Fruit fly (Drosophila melanogaster) whole organism, embryonic: ENCODE data around the gene Lamtor1.

Experiments
- BEAF-32 ChIP-seq: fragments of 200-800 bp; sonication (Bioruptor generic); optimal IDR thresholded peaks from 3 replicates; lab custom pipeline; 2017; ENCODE audit warnings: missing biosample characterization, missing genetic modification characterization, mild to moderate bottlenecking, moderate library complexity, missing genetic modification reagents
- CG11560 ChIP-seq: fragments of 200-800 bp; sonication (Bioruptor generic); IDR thresholded peaks from 3 replicates; pipeline ENCODE4 v1.3.6; 2022; ENCODE audit warnings: missing biosample characterization, missing genetic modification characterization
- CG13287 ChIP-seq: fragments of 200-800 bp; sonication (Bioruptor generic); IDR thresholded peaks from 2 replicates; pipeline ENCODE4 v1.3.6; 2022; ENCODE audit warnings: missing biosample characterization, missing genetic modification characterization; ENCODE audit not compliant: partially characterized antibody
- CG14014 ChIP-seq: fragments of 200-800 bp; sonication (Bioruptor generic); IDR thresholded peaks from 2 replicates; pipeline ENCODE4 v1.3.6; 2022; ENCODE audit warnings: missing biosample characterization, missing genetic modification characterization
- CG14710 ChIP-seq: fragments of 200-800 bp; sonication (Bioruptor generic); optimal IDR thresholded peaks from 3 replicates; lab custom pipeline; 2019; ENCODE audit warnings: missing biosample characterization, mild to moderate bottlenecking, missing genetic modification characterization, moderate library complexity
- CG15479 ChIP-seq: fragments of 200-800 bp; sonication (Bioruptor generic); optimal IDR thresholded peaks from 3 replicates; lab custom pipeline; 2019; ENCODE audit warnings: missing biosample characterization, mild to moderate bottlenecking, missing genetic modification characterization, moderate library complexity
- CG15514 ChIP-seq: fragments of 200-800 bp; sonication (Bioruptor generic); optimal IDR thresholded peaks from 3 replicates; lab custom pipeline; 2017; ENCODE audit warnings: missing biosample characterization, missing genetic modification characterization, mild to moderate bottlenecking, moderate library complexity, missing genetic modification reagents
- CG15696 ChIP-seq: fragments of 200-800 bp; sonication (Bioruptor generic); optimal IDR thresholded peaks from 2 replicates; lab custom pipeline; 2019; ENCODE audit warnings: missing biosample characterization, mild to moderate bottlenecking, missing genetic modification characterization, moderate library complexity
- CG16813 ChIP-seq: fragments of 200-800 bp; sonication (Bioruptor generic); IDR thresholded peaks from 3 replicates; pipeline ENCODE4 v1.3.6; 2022; ENCODE audit warnings: missing biosample characterization, missing genetic modification characterization; ENCODE audit not compliant: partially characterized antibody
- CG17829 ChIP-seq: fragments of 200-800 bp; optimal IDR thresholded peaks from 2 replicates; lab custom pipeline; 2019; ENCODE audit warnings: missing biosample characterization, mild to moderate bottlenecking, missing genetic modification characterization, moderate library complexity
- CG2120 ChIP-seq: fragments of 200-800 bp; sonication (Bioruptor generic); optimal IDR thresholded peaks from 3 replicates; lab custom pipeline; 2016; ENCODE audit warnings: missing biosample characterization, missing genetic modification characterization
- CG2129 ChIP-seq: fragments of 200-800 bp; sonication (Bioruptor generic); IDR thresholded peaks from 2 replicates; pipeline ENCODE4 v1.3.6; 2022; ENCODE audit warnings: missing biosample characterization, missing genetic modification characterization; ENCODE audit not compliant: partially characterized antibody
- CG2712 ChIP-seq: fragments of 200-800 bp; optimal IDR thresholded peaks from 3 replicates; lab custom pipeline; 2019; ENCODE audit warnings: missing biosample characterization, mild to moderate bottlenecking, missing genetic modification characterization, moderate library complexity
- CG2875 ChIP-seq: fragments of 200-800 bp; sonication (Bioruptor generic); optimal IDR thresholded peaks from 2 replicates; lab custom pipeline; 2017; ENCODE audit warnings: missing biosample characterization, mild to moderate bottlenecking, missing genetic modification characterization, missing genetic modification reagents
- CG33557 ChIP-seq: fragments of 200-800 bp; sonication (Bioruptor generic); optimal IDR thresholded peaks from 2 replicates; lab custom pipeline; 2019; ENCODE audit warnings: missing biosample characterization, mild to moderate bottlenecking, missing genetic modification characterization, moderate library complexity
- CG3995 ChIP-seq: fragments of 200-800 bp; sonication (Bioruptor generic); optimal IDR thresholded peaks from 3 replicates; lab custom pipeline; 2016; ENCODE audit warnings: missing biosample characterization, missing genetic modification characterization
- CG42726 ChIP-seq: fragments of 200-800 bp; sonication (Bioruptor generic); IDR thresholded peaks from 2 replicates; pipeline ENCODE4 v1.3.6; 2022; ENCODE audit warnings: missing biosample characterization, missing genetic modification characterization; ENCODE audit not compliant: partially characterized antibody
- CG4707 ChIP-seq: fragments of 200-800 bp; sonication (Bioruptor generic); optimal IDR thresholded peaks from 2 replicates; lab custom pipeline; 2018; ENCODE audit warnings: missing biosample characterization, mild to moderate bottlenecking, missing genetic modification characterization, moderate library complexity
- CG7987 ChIP-seq: fragments of 200-800 bp; sonication (Bioruptor generic); optimal IDR thresholded peaks from 2 replicates; lab custom pipeline; 2018; ENCODE audit warnings: missing biosample characterization, mild to moderate bottlenecking, missing genetic modification characterization, moderate library complexity
- CG9727 ChIP-seq: fragments of 200-800 bp; sonication (Bioruptor generic); optimal IDR thresholded peaks from 3 replicates; lab custom pipeline; 2017; ENCODE audit warnings: missing biosample characterization, mild to moderate bottlenecking, missing genetic modification characterization
- CG9797 ChIP-seq: fragments of 200-800 bp; sonication (Bioruptor generic); optimal IDR thresholded peaks from 3 replicates; lab custom pipeline; 2018; ENCODE audit warnings: missing biosample characterization, mild to moderate bottlenecking, missing genetic modification characterization
- CHES-1-like ChIP-seq: fragments of 200-800 bp; sonication (Bioruptor generic); optimal IDR thresholded peaks from 2 replicates; lab custom pipeline; 2016; ENCODE audit warnings: missing biosample characterization, missing genetic modification characterization
- Dad ChIP-seq: fragments of 200-800 bp; sonication (Bioruptor generic); optimal IDR thresholded peaks from 3 replicates; lab custom pipeline; 2016; ENCODE audit warnings: missing biosample characterization, missing genetic modification characterization
- Hr51 ChIP-seq, 2 experiments: fragments of 200-800 bp; sonication (Bioruptor generic); optimal IDR thresholded peaks; 2 replicates in 1 of 2; 3 replicates in 1 of 2; lab custom pipeline; 2016 to 2018; ENCODE audit warnings: missing biosample characterization in 2 of 2, missing genetic modification characterization in 2 of 2, mild to moderate bottlenecking in 1 of 2, moderate library complexity in 1 of 2
- MESR4 ChIP-seq: fragments of 200-800 bp; sonication (Bioruptor generic); optimal IDR thresholded peaks from 2 replicates; lab custom pipeline; 2018; ENCODE audit warnings: missing biosample characterization, mild to moderate bottlenecking, missing genetic modification characterization, moderate library complexity
- Med ChIP-seq: fragments of 200-800 bp; sonication (Bioruptor generic); peaks from one replicate; lab custom pipeline; 2016; ENCODE audit warnings: missing biosample characterization, missing genetic modification characterization, mild to moderate bottlenecking, inconsistent platforms, moderate library complexity
- Myb ChIP-seq: fragments of 200-800 bp; sonication (Bioruptor generic); optimal IDR thresholded peaks from 2 replicates; lab custom pipeline; 2016; ENCODE audit warnings: missing biosample characterization, missing genetic modification characterization
- Opbp ChIP-seq: fragments of 200-800 bp; sonication (Bioruptor generic); IDR thresholded peaks from 3 replicates; pipeline ENCODE4 v1.3.6; 2022; ENCODE audit warnings: missing biosample characterization, missing genetic modification characterization; ENCODE audit not compliant: partially characterized antibody
- Scr ChIP-seq: fragments of 200-800 bp; sonication (Bioruptor generic); IDR thresholded peaks from 2 replicates; pipeline ENCODE4 v1.3.6; 2022; ENCODE audit warnings: missing biosample characterization, missing genetic modification characterization; ENCODE audit not compliant: partially characterized antibody
- Sry-δ ChIP-seq: fragments of 200-800 bp; sonication (Bioruptor generic); optimal IDR thresholded peaks from 2 replicates; lab custom pipeline; 2016; ENCODE audit warnings: missing biosample characterization, missing genetic modification characterization
- Stat92E ChIP-seq, 3 experiments: fragments of >200 bp in 2 of 3; fragments of 200-800 bp in 1 of 3; sonication (Bioruptor generic) in 1 of 3; optimal IDR thresholded peaks; 2 replicates each; lab custom pipeline; 2017 to 2019; ENCODE audit warnings: missing biosample characterization in 3 of 3, missing genetic modification characterization in 3 of 3, mild to moderate bottlenecking in 1 of 3, moderate library complexity in 1 of 3
- ato ChIP-seq: fragments of 200-800 bp; sonication (Bioruptor generic); IDR thresholded peaks from 2 replicates; pipeline ENCODE4 v1.3.6; 2022; ENCODE audit warnings: missing biosample characterization, missing genetic modification characterization; ENCODE audit not compliant: partially characterized antibody
- bbx ChIP-seq: fragments of 200-800 bp; sonication (Bioruptor generic); IDR thresholded peaks from 2 replicates; pipeline ENCODE4 v1.3.6; 2022; ENCODE audit warnings: missing biosample characterization, missing genetic modification characterization; ENCODE audit not compliant: partially characterized antibody
- crc ChIP-seq: fragments of 200-800 bp; sonication (Bioruptor generic); optimal IDR thresholded peaks from 2 replicates; lab custom pipeline; 2016; ENCODE audit warnings: missing biosample characterization, missing genetic modification characterization
- eve ChIP-seq, 2 experiments: fragments of >200 bp; optimal IDR thresholded peaks; 2 replicates each; lab custom pipeline; 2017; ENCODE audit warnings: missing biosample characterization in 2 of 2, missing genetic modification characterization in 2 of 2
- kni ChIP-seq: fragments of 200-800 bp; sonication (Bioruptor generic); optimal IDR thresholded peaks from 3 replicates; lab custom pipeline; 2017; ENCODE audit warnings: mild to moderate bottlenecking, missing biosample characterization, missing genetic modification reagents, missing genetic modification characterization
- knrl ChIP-seq: fragments of 200-800 bp; sonication (Bioruptor generic); IDR thresholded peaks from 3 replicates; pipeline ENCODE4 v1.3.6; 2022; ENCODE audit warnings: missing biosample characterization, missing genetic modification characterization; ENCODE audit not compliant: partially characterized antibody
- lilli ChIP-seq: fragments of 200-800 bp; sonication (Bioruptor generic); optimal IDR thresholded peaks from 3 replicates; lab custom pipeline; 2016; ENCODE audit warnings: missing biosample characterization, missing genetic modification characterization
- onecut ChIP-seq: fragments of 200-800 bp; sonication (Bioruptor generic); IDR thresholded peaks from 2 replicates; pipeline ENCODE4 v1.3.6; 2022; ENCODE audit warnings: missing biosample characterization, missing genetic modification characterization
- pb ChIP-seq: fragments of 200-800 bp; sonication (Bioruptor generic); optimal IDR thresholded peaks from 3 replicates; lab custom pipeline; 2016; ENCODE audit warnings: missing biosample characterization, missing genetic modification characterization
- pfk ChIP-seq: fragments of 200-800 bp; sonication (Bioruptor generic); optimal IDR thresholded peaks from 2 replicates; lab custom pipeline; 2018; ENCODE audit warnings: missing biosample characterization, mild to moderate bottlenecking, missing genetic modification characterization, moderate library complexity
- phol ChIP-seq: fragments of 200-800 bp; sonication (Bioruptor generic); optimal IDR thresholded peaks from 3 replicates; lab custom pipeline; 2018; ENCODE audit warnings: missing biosample characterization, mild to moderate bottlenecking, missing genetic modification characterization, moderate library complexity
- row ChIP-seq: fragments of 200-800 bp; sonication (Bioruptor generic); IDR thresholded peaks from 3 replicates; pipeline ENCODE4 v1.3.6; 2022; ENCODE audit warnings: missing biosample characterization, missing genetic modification characterization
- sna ChIP-seq: fragments of 200-800 bp; sonication (Bioruptor generic); IDR thresholded peaks from 2 replicates; pipeline ENCODE4 v1.3.6; 2022; ENCODE audit warnings: missing biosample characterization, missing genetic modification characterization; ENCODE audit not compliant: partially characterized antibody
- sob ChIP-seq: fragments of 200-800 bp; sonication (Bioruptor generic); IDR thresholded peaks from 2 replicates; pipeline ENCODE4 v1.3.6; 2022; ENCODE audit warnings: missing biosample characterization, missing genetic modification characterization
- tna ChIP-seq: fragments of 200-800 bp; sonication (Bioruptor generic); IDR thresholded peaks from 2 replicates; pipeline ENCODE4 v1.3.6; 2022; ENCODE audit warnings: missing biosample characterization, missing genetic modification characterization; ENCODE audit not compliant: partially characterized antibody
- trem ChIP-seq: fragments of 200-800 bp; optimal IDR thresholded peaks from 3 replicates; lab custom pipeline; 2019; ENCODE audit warnings: missing biosample characterization, mild to moderate bottlenecking, missing genetic modification characterization, moderate library complexity

Gene Lamtor1

DNA sequence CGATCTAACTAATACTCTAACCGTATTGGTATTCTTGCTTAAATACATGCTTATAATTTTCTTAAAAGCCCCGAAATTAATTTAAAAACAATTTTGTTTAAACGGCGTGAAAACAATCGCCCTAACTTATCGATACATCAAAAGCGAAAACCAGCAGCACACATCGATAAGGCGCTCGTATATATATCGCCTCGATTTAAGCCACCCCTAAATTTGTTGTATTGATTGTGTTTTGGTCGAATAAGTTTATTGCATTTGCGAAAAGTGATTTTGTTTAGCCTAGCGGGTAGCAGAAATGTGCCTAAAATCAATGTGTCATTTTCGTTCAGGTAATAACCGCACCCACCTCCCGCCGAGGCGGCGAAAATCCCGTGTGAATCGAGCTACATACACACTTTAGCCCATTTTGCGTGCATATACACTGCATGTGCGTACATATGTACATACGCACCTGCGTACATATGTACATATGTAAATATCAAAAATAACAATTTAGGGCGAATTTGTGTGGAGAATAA is 37.0 kb downstream of the Lamtor1 start, which contains the start of the genes CG7646 and Nca (continued):
- peak; percentile 92 for TF ChIP-seq Myb (GFP tag; lab: Kevin White, UChicago)
- peak; percentile 85 for TF ChIP-seq CG42726 (GFP tag; lab: Robert Waterston, UW)
- TF ChIP-seq Scr, result peak; percentile 93
- TF ChIP-seq ato (GFP tag; lab: Robert Waterston, UW), result peak; percentile 86
- TF ChIP-seq CG33557 (GFP tag; lab: Kevin White, UChicago), result peak; percentile 58
- peak; percentile 25 for TF ChIP-seq CG15479 (GFP tag; lab: Kevin White, UChicago)
- TF ChIP-seq Stat92E (GFP tag; optimal IDR thresholded peaks at IDR 0.05; lab: Kevin White, UChicago), result no peak
- no peak for TF ChIP-seq CG4707 (GFP tag; lab: Kevin White, UChicago)
- TF ChIP-seq Sry-δ (GFP tag; lab: Kevin White, UChicago), result peak; percentile 92
- TF ChIP-seq eve (GFP tag; optimal IDR thresholded peaks at IDR 0.05; lab: Kevin White, UChicago), result peak in 1 of 2 experiments; percentile 17
- TF ChIP-seq Hr51 (GFP tag; optimal IDR thresholded peaks at IDR 0.05; lab: Kevin White, UChicago), result peak in 1 of 2 experiments; percentile 4
- TF ChIP-seq pfk, result peak; percentile 86
- peak; percentile 69 for TF ChIP-seq CG2129 (GFP tag; lab: Robert Waterston, UW)
- TF ChIP-seq CG9797 (GFP tag; lab: Kevin White, UChicago), result peak; percentile 6
- peak; percentile 50; the same call in 1 of the 3 replicates for TF ChIP-seq row (GFP tag; lab: Robert Waterston, UW)
- TF ChIP-seq CG11560 (tag; lab: Robert Waterston, UW), result no peak
- TF ChIP-seq kni (GFP tag; lab: Kevin White, UChicago), result peak; percentile 80
- no peak for TF ChIP-seq crc (GFP tag; lab: Kevin White, UChicago)
- peak; percentile 17 for TF ChIP-seq CG2712 (tag; lab: Kevin White, UChicago)
- TF ChIP-seq CG14014 (GFP tag; lab: Robert Waterston, UW), result no peak
- TF ChIP-seq CG17829 (tag; lab: Kevin White, UChicago), result peak; percentile 20
- TF ChIP-seq CHES-1-like (GFP tag; lab: Kevin White, UChicago), result peak; percentile 39
- TF ChIP-seq CG15514, result peak; percentile 89
- peak; percentile 59 for TF ChIP-seq Med (GFP tag; lab: Kevin White, UChicago)
- TF ChIP-seq phol (tag; lab: Kevin White, UChicago), result peak; percentile 13
- peak; percentile 4 for TF ChIP-seq CG7987 (GFP tag; lab: Kevin White, UChicago)
- TF ChIP-seq sna, result peak; percentile 85
- TF ChIP-seq BEAF-32 (GFP tag; lab: Kevin White, UChicago), result peak; percentile 90
- no peak for TF ChIP-seq CG9727
- peak; percentile 82 for TF ChIP-seq CG3995 (GFP tag; lab: Kevin White, UChicago)
- peak; percentile 46 for TF ChIP-seq CG14710
- TF ChIP-seq sob (GFP tag; lab: Robert Waterston, UW), result 0 out of 2 replicates have a peak, but pooled peaks have one; percentile 26
- TF ChIP-seq Dad, result peak; percentile 16
- no peak for TF ChIP-seq CG2875
- peak; percentile 47 for TF ChIP-seq CG15696
- TF ChIP-seq lilli (GFP tag; lab: Kevin White, UChicago), result peak; percentile 17
- TF ChIP-seq MESR4 (GFP tag; lab: Kevin White, UChicago), result peak; percentile 89
- TF ChIP-seq onecut (GFP tag; lab: Robert Waterston, UW), result peak; percentile 76
- TF ChIP-seq bbx (GFP tag; lab: Robert Waterston, UW), result peak; percentile 95
- TF ChIP-seq CG13287 (GFP tag; lab: Robert Waterston, UW), result peak; percentile 94
- TF ChIP-seq trem (tag; lab: Kevin White, UChicago), result peak; percentile 64
- peak; percentile 87 for TF ChIP-seq tna (GFP tag; lab: Robert Waterston, UW)
- TF ChIP-seq CG2120 (GFP tag; lab: Kevin White, UChicago), result peak; percentile 10
- TF ChIP-seq CG16813 (GFP tag; lab: Robert Waterston, UW), result peak; percentile 91
- no peak for TF ChIP-seq pb
- peak; percentile 95 for TF ChIP-seq knrl (GFP tag; lab: Robert Waterston, UW)
- TF ChIP-seq Opbp (GFP tag; lab: Robert Waterston, UW), result peak; percentile 94
